Worm (Caenorhabditis elegans) whole organism, L1 larva: ENCODE results near the gene ncs-3.
A peak's percentile ranks its signal among the peaks of the same experiment; 100 is the strongest.

Source experiments
- F16B12.6 ChIP-seq: fragments of 150-350 bp; optimal IDR thresholded peaks from 2 replicates; lab custom pipeline; 2014; ENCODE audit warnings: missing biosample characterization, missing genetic modification characterization
- aha-1 ChIP-seq: fragments of 150-350 bp; optimal IDR thresholded peaks from 2 replicates; lab custom pipeline; 2014; ENCODE audit warnings: missing biosample characterization, missing genetic modification characterization
- alr-1 ChIP-seq: fragments of 200-800 bp; sonication (Bioruptor generic); optimal IDR thresholded peaks from 2 replicates; lab custom pipeline; 2018; ENCODE audit warnings: borderline replicate concordance, mild to moderate bottlenecking, missing genetic modification characterization, missing compliant biosample characterization
- ceh-63 ChIP-seq: fragments of 200-800 bp; sonication (Bioruptor generic); optimal IDR thresholded peaks from 2 replicates; lab custom pipeline; 2018; ENCODE audit warnings: mild to moderate bottlenecking, missing genetic modification characterization, missing compliant biosample characterization
- ceh-8 ChIP-seq: fragments of 200-800 bp; sonication (Bioruptor generic); optimal IDR thresholded peaks from 2 replicates; lab custom pipeline; 2018; ENCODE audit warnings: mild to moderate bottlenecking, missing genetic modification characterization, moderate library complexity, missing compliant biosample characterization
- ceh-82 ChIP-seq, 3 experiments: fragments of 150-350 bp in 1 of 3; sonication (generic microtip) in 2 of 3; optimal IDR thresholded peaks; 2 replicates each; lab custom pipeline; 2014 to 2017; ENCODE audit warnings: missing biosample characterization in 3 of 3, missing genetic modification characterization in 3 of 3
- dpl-1 ChIP-seq, 3 experiments: fragments of 150-350 bp in 2 of 3; sonication (generic microtip) in 1 of 3; optimal IDR thresholded peaks; 2 replicates each; lab custom pipeline; 2014 to 2017; ENCODE audit warnings: missing biosample characterization in 3 of 3, missing genetic modification characterization in 3 of 3, missing genetic modification reagents in 3 of 3
- efl-3 ChIP-seq: fragments of 200-800 bp; sonication (Bioruptor generic); optimal IDR thresholded peaks from 2 replicates; lab custom pipeline; 2018; ENCODE audit warnings: mild to moderate bottlenecking, missing genetic modification characterization, missing compliant biosample characterization
- egl-13 ChIP-seq: sonication (generic microtip); optimal IDR thresholded peaks from 2 replicates; lab custom pipeline; 2016; ENCODE audit warnings: missing genotype, missing genetic modification reagents, missing genetic modification characterization, missing compliant biosample characterization
- elt-2 ChIP-seq: sonication (generic microtip); optimal IDR thresholded peaks from 2 replicates; lab custom pipeline; 2016; ENCODE audit warnings: missing genetic modification characterization, mild to moderate bottlenecking, inconsistent platforms, missing compliant biosample characterization, missing genetic modification reagents
- elt-3 ChIP-seq, 6 experiments: fragments of 150-350 bp in 1 of 6; sonication (generic microtip); optimal IDR thresholded peaks; 2 replicates each; lab custom pipeline; 2017 to 2018; ENCODE audit warnings: missing biosample characterization in 6 of 6, missing genetic modification characterization in 6 of 6, inconsistent platforms in 1 of 6
- fkh-10 ChIP-seq: sonication (generic microtip); optimal IDR thresholded peaks from 2 replicates; lab custom pipeline; 2017; ENCODE audit warnings: missing biosample characterization, missing genetic modification reagents, missing genetic modification characterization
- fkh-8 ChIP-seq: sonication (generic microtip); optimal IDR thresholded peaks from 2 replicates; lab custom pipeline; 2016; ENCODE audit warnings: mild to moderate bottlenecking, missing genetic modification characterization, missing compliant biosample characterization
- fos-1 ChIP-seq: fragments of 150-350 bp; optimal IDR thresholded peaks from 2 replicates; lab custom pipeline; 2014; ENCODE audit warnings: missing biosample characterization, missing genetic modification characterization
- hlh-17 ChIP-seq: fragments of 200-800 bp; sonication (Bioruptor generic); optimal IDR thresholded peaks from 2 replicates; lab custom pipeline; 2018; ENCODE audit warnings: missing genetic modification characterization, mild to moderate bottlenecking, missing compliant biosample characterization, moderate library complexity, borderline replicate concordance
- hlh-4 ChIP-seq: sonication (generic microtip); optimal IDR thresholded peaks from 2 replicates; lab custom pipeline; 2016; ENCODE audit warnings: mild to moderate bottlenecking, missing genetic modification characterization, missing compliant biosample characterization
- isw-1 ChIP-seq: fragments of 200-800 bp; sonication (Bioruptor generic); IDR thresholded peaks from 2 replicates; pipeline ENCODE4 v1.3.6; 2022; ENCODE audit warnings: missing genetic modification characterization, missing compliant biosample characterization
- lin-14 ChIP-seq: fragments of 200-800 bp; sonication (Bioruptor generic); optimal IDR thresholded peaks from 2 replicates; lab custom pipeline; 2018; ENCODE audit warnings: mild to moderate bottlenecking, missing genetic modification characterization, moderate library complexity, missing compliant biosample characterization
- lin-15B ChIP-seq: fragments of 150-350 bp; sonication (generic microtip); optimal IDR thresholded peaks from 3 replicates; lab custom pipeline; 2014; ENCODE audit warnings: missing biosample characterization, missing genetic modification characterization
- lin-35 ChIP-seq, 2 experiments: fragments of 150-350 bp; optimal IDR thresholded peaks; 2 replicates each; lab custom pipeline; 2014; ENCODE audit warnings: missing biosample characterization in 2 of 2, missing genetic modification characterization in 2 of 2, missing genetic modification reagents in 2 of 2
- lsy-2 ChIP-seq, 2 experiments: fragments of 150-350 bp; optimal IDR thresholded peaks; 2 replicates each; lab custom pipeline; 2014; ENCODE audit warnings: missing biosample characterization in 2 of 2, missing genetic modification characterization in 2 of 2
- mab-9 ChIP-seq: fragments of 200-800 bp; sonication (Bioruptor generic); IDR thresholded peaks from 2 replicates; pipeline ENCODE4 v1.3.6; 2022; ENCODE audit warnings: missing genetic modification reagents, missing genetic modification characterization, missing compliant biosample characterization
- mdl-1 ChIP-seq, 2 experiments: fragments of 150-350 bp; optimal IDR thresholded peaks; 2 replicates each; lab custom pipeline; 2014 to 2017; ENCODE audit warnings: missing biosample characterization in 2 of 2, missing genetic modification characterization in 2 of 2, inconsistent platforms in 1 of 2
- mef-2 ChIP-seq: fragments of 150-350 bp; optimal IDR thresholded peaks from 2 replicates; lab custom pipeline; 2014; ENCODE audit warnings: missing biosample characterization, missing genetic modification characterization
- mep-1 ChIP-seq: fragments of 150-350 bp; optimal IDR thresholded peaks from 2 replicates; lab custom pipeline; 2014; ENCODE audit warnings: missing biosample characterization, missing genetic modification characterization
- nhr-12 ChIP-seq: sonication (generic microtip); optimal IDR thresholded peaks from 2 replicates; lab custom pipeline; 2017; ENCODE audit warnings: missing biosample characterization, missing genetic modification characterization
- nhr-19 ChIP-seq: fragments of 200-800 bp; sonication (Bioruptor generic); conservative IDR thresholded peaks from 2 replicates; pipeline ENCODE4 v1.3.6; 2022; ENCODE audit warnings: missing genetic modification characterization, missing compliant biosample characterization
- nhr-20 ChIP-seq: sonication (generic microtip); optimal IDR thresholded peaks from 2 replicates; lab custom pipeline; 2016; ENCODE audit warnings: mild to moderate bottlenecking, missing genetic modification characterization, missing compliant biosample characterization
- nhr-28 ChIP-seq: fragments of 150-350 bp; optimal IDR thresholded peaks from 2 replicates; lab custom pipeline; 2014; ENCODE audit warnings: missing biosample characterization, missing genetic modification characterization
- nhr-47 ChIP-seq: sonication (generic microtip); optimal IDR thresholded peaks from 2 replicates; lab custom pipeline; 2016; ENCODE audit warnings: mild to moderate bottlenecking, missing genetic modification characterization, moderate library complexity, missing compliant biosample characterization
- nhr-71 ChIP-seq: sonication (generic microtip); optimal IDR thresholded peaks from 2 replicates; lab custom pipeline; 2016; ENCODE audit warnings: mild to moderate bottlenecking, missing genetic modification characterization, moderate library complexity, missing compliant biosample characterization
- nhr-77 ChIP-seq: fragments of 150-350 bp; optimal IDR thresholded peaks from 2 replicates; lab custom pipeline; 2014; ENCODE audit warnings: missing biosample characterization, missing genetic modification characterization
- nhr-84 ChIP-seq: sonication (generic microtip); optimal IDR thresholded peaks from 2 replicates; lab custom pipeline; 2017; ENCODE audit warnings: missing biosample characterization, missing genetic modification characterization
- nhr-85 ChIP-seq: sonication (generic microtip); peaks from one replicate; lab custom pipeline; 2016; ENCODE audit warnings: missing genetic modification characterization, inconsistent platforms, missing compliant biosample characterization
- nhr-90 ChIP-seq: sonication (generic microtip); optimal IDR thresholded peaks from 2 replicates; lab custom pipeline; 2016; ENCODE audit warnings: mild to moderate bottlenecking, missing genetic modification characterization, missing compliant biosample characterization; ENCODE audit not compliant: poor library complexity
- pag-3 ChIP-seq: sonication (generic microtip); optimal IDR thresholded peaks from 2 replicates; lab custom pipeline; 2017; ENCODE audit warnings: missing genetic modification characterization, mild to moderate bottlenecking, missing compliant biosample characterization, antibody characterized with exemption, borderline replicate concordance; ENCODE audit not compliant: insufficient read depth
- rnt-1 ChIP-seq: sonication (generic microtip); optimal IDR thresholded peaks from 2 replicates; lab custom pipeline; 2016; ENCODE audit warnings: mild to moderate bottlenecking, missing genetic modification characterization, moderate library complexity, missing compliant biosample characterization
- skn-1 ChIP-seq: fragments of 150-350 bp; optimal IDR thresholded peaks from 2 replicates; lab custom pipeline; 2014; ENCODE audit warnings: missing biosample characterization, missing genetic modification characterization
- snu-23 ChIP-seq: sonication (generic microtip); optimal IDR thresholded peaks from 2 replicates; lab custom pipeline; 2016; ENCODE audit warnings: missing genetic modification characterization, missing compliant biosample characterization
- sup-37 ChIP-seq: fragments of 200-800 bp; sonication (Bioruptor generic); optimal IDR thresholded peaks from 2 replicates; lab custom pipeline; 2018; ENCODE audit warnings: mild to moderate bottlenecking, missing genetic modification characterization, missing compliant biosample characterization
- swsn-7 ChIP-seq: sonication (generic microtip); optimal IDR thresholded peaks from 2 replicates; lab custom pipeline; 2016; ENCODE audit warnings: missing genetic modification characterization, missing compliant biosample characterization
- tbx-2 ChIP-seq: sonication (generic microtip); optimal IDR thresholded peaks from 2 replicates; lab custom pipeline; 2016; ENCODE audit warnings: missing genetic modification characterization, missing compliant biosample characterization
- unc-130 ChIP-seq: fragments of 150-350 bp; optimal IDR thresholded peaks from 2 replicates; lab custom pipeline; 2017; ENCODE audit warnings: missing biosample characterization, missing genetic modification characterization, inconsistent platforms
- unc-98 ChIP-seq: fragments of 200-800 bp; sonication (Bioruptor generic); IDR thresholded peaks from 2 replicates; pipeline ENCODE4 v1.3.6; 2022; ENCODE audit warnings: missing genetic modification characterization, missing compliant biosample characterization
- zip-4 ChIP-seq: fragments of 200-800 bp; sonication (Bioruptor generic); optimal IDR thresholded peaks from 2 replicates; lab custom pipeline; 2018; ENCODE audit warnings: mild to moderate bottlenecking, missing genetic modification characterization, moderate library complexity, missing compliant biosample characterization
- ztf-11 ChIP-seq, 2 experiments: sonication (generic microtip); optimal IDR thresholded peaks; 2 replicates each; lab custom pipeline; 2016 to 2017; ENCODE audit warnings: missing genetic modification characterization in 2 of 2, missing biosample characterization in 1 of 2, missing compliant biosample characterization in 1 of 2

ncs-3 gene

DNA sequence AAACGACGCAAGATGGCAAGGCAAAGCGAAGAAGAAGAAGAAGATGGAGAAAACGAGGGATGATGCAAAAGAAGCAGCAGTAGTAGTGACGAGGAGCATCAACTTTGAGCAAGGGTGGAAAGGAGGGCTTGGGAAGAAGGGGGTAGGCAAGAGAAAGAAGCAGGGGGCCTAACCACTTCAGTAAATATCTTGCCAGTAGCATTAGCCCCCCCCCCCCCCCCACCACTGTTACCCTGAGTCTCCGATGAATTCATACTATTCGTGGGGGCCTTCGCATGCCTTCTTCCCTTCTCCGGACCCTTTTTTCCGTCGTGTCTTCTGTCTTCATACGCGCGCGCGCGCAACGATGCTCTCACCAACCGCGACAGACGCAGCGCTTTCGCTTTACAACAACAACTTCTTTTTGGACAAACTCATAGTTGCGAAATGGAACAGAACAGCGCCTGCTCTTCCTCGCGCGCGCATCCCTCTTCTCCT is 32.0 kb upstream of the ncs-3 start:
- TF ChIP-seq lin-14 (GFP tag; lab: Kevin White, UChicago) (peak; percentile 86), fkh-8 (tag; lab: Kevin White, UChicago) (peak; percentile 41), fkh-10 (GFP tag; lab: Kevin White, UChicago) (peak; percentile 31), swsn-7 (peak; percentile 23), egl-13 (tag; lab: Kevin White, UChicago) (peak; percentile 11), isw-1 (peak; percentile 14; the same call in 1 of the 2 replicates), hlh-17 (GFP tag; lab: Kevin White, UChicago) (no peak), dpl-1 (GFP tag; optimal IDR thresholded peaks at IDR 0.05; lab: Kevin White, UChicago) (no peak), sup-37 (no peak), rnt-1 (tag; lab: Kevin White, UChicago) (peak; percentile 5), hlh-4 (no peak), unc-130 (no peak), nhr-71 (peak; percentile 28), elt-3 (tag; optimal IDR thresholded peaks at IDR 0.05; lab: Kevin White, UChicago) (no peak), efl-3 (GFP tag; lab: Kevin White, UChicago) (no peak), ceh-82 (tag; optimal IDR thresholded peaks at IDR 0.05; lab: Kevin White, UChicago) (peak in 1 of 3 experiments; percentile 33), pag-3 (tag; lab: Kevin White, UChicago) (no peak), mab-9 (GFP tag; lab: Robert Waterston, UW) (peak; percentile 64; the same call in 1 of the 2 replicates), nhr-47 (tag; lab: Kevin White, UChicago) (peak; percentile 32), nhr-84 (tag; lab: Kevin White, UChicago) (no peak), ztf-11 (tag; optimal IDR thresholded peaks at IDR 0.05; lab: Kevin White, UChicago) (no peak), skn-1 (tag; lab: Kevin White, UChicago) (peak; percentile 35), ceh-8 (peak; percentile 53), aha-1 (tag; lab: Kevin White, UChicago) (no peak), nhr-12 (tag; lab: Kevin White, UChicago) (no peak)
- TF ChIP-seq, all 84 proteins: peak for 13

DNA sequence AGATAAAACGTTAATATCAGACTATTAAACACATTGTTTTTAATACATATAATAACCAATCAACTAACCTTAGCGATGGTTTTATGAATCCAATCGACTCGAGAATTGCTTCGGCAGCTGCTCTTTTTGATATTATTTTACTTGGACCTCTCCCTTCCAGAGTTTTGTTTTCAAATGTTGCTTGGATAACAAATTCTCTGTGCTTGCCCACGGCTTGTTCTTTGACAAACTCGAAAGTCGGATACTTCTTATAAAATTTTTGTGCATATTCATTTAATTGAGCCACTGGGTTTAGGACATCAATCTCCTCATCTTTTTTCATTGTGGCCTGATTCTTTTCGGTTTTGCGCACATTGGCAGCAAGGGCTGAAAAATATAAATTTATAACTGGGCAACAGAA is 28.9 kb upstream of the ncs-3 start, which contains the start of gene F55A4.3:
Gene F55A4.3, minus strand, starts transcription at position 101 of the 400 bp plus-strand sequence.
- TF ChIP-seq mef-2 (tag; lab: Kevin White, UChicago) (no peak), elt-3 (tag; optimal IDR thresholded peaks at IDR 0.05; lab: Kevin White, UChicago) (no peak)
- TF ChIP-seq, all 84 proteins: peak for 0

DNA sequence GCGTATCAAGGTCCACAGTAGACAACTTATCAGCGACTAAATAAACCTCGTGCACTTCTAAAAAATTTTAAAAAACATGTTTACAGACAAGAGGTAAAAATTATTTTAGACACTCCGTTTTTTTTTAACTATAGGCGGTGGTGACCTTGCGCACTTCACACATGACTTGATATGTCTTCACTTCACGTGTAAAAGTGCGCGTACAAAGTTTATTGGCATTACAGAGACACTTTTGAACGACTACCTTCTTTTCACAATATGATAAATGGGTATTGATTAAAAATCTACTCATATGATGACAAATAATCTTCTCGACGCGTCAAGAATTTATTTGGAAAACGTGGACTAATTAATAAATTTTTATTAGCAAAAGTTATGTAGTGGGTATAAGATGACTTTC is 27.2 kb upstream of the ncs-3 start:
- TF ChIP-seq F16B12.6 (no peak), ztf-11 (tag; optimal IDR thresholded peaks at IDR 0.05; lab: Kevin White, UChicago) (no peak), swsn-7 (no peak), nhr-90 (tag; lab: Kevin White, UChicago) (peak; percentile 26), alr-1 (tag; lab: Kevin White, UChicago) (no peak), zip-4 (GFP tag; lab: Kevin White, UChicago) (no peak), fkh-8 (tag; lab: Kevin White, UChicago) (no peak), lin-14 (GFP tag; lab: Kevin White, UChicago) (peak; percentile 71), nhr-28 (no peak), lin-35 (GFP tag; optimal IDR thresholded peaks at IDR 0.05; lab: Kevin White, UChicago) (peak in 1 of 2 experiments; percentile 66), lin-15B (tag; lab: Kevin White, UChicago) (no peak), unc-130 (peak; percentile 53), snu-23 (GFP tag; lab: Kevin White, UChicago) (peak; percentile 57), mdl-1 (tag; optimal IDR thresholded peaks at IDR 0.05; lab: Kevin White, UChicago) (peak in 1 of 2 experiments; percentile 62), hlh-17 (GFP tag; lab: Kevin White, UChicago) (no peak), ceh-8 (no peak), tbx-2 (tag; lab: Kevin White, UChicago) (peak; percentile 38), skn-1 (tag; lab: Kevin White, UChicago) (peak; percentile 83), ceh-63 (GFP tag; lab: Kevin White, UChicago) (no peak), nhr-77 (no peak), elt-3 (tag; optimal IDR thresholded peaks at IDR 0.05; lab: Kevin White, UChicago) (peak in 2 of 6 experiments; percentile 45 to 71), nhr-20 (tag; lab: Kevin White, UChicago) (peak; percentile 70), fkh-10 (GFP tag; lab: Kevin White, UChicago) (no peak), mep-1 (tag; lab: Kevin White, UChicago) (no peak), lsy-2 (tag; optimal IDR thresholded peaks at IDR 0.05; lab: Kevin White, UChicago) (no peak), nhr-71 (peak; percentile 74), nhr-85 (tag; lab: Kevin White, UChicago) (peak; percentile 87), unc-98 (GFP tag; lab: Robert Waterston, UW) (no peak), elt-2 (tag; lab: Kevin White, UChicago) (no peak), nhr-19 (GFP tag; lab: Robert Waterston, UW) (peak; percentile 60), fos-1 (tag; lab: Kevin White, UChicago) (no peak)
